Worm (Caenorhabditis elegans) whole organism, mixed stage, embryonic: ENCODE results near the gene T10B10.4.

Experiments
- M03D4.4 ChIP-seq: sonication (generic microtip); optimal IDR thresholded peaks from 2 replicates; lab custom pipeline; 2017; ENCODE audit warnings: mild to moderate bottlenecking, missing genetic modification characterization, missing compliant biosample characterization
- blmp-1 ChIP-seq: fragments of 150-350 bp; optimal IDR thresholded peaks from 2 replicates; lab custom pipeline; 2014; ENCODE audit warnings: missing biosample characterization, missing genetic modification characterization
- ces-1 ChIP-seq: fragments of 150-350 bp; optimal IDR thresholded peaks from 2 replicates; lab custom pipeline; 2014; ENCODE audit warnings: missing biosample characterization, missing genetic modification reagents, missing genetic modification characterization
- elt-1 ChIP-seq: sonication (generic microtip); optimal IDR thresholded peaks from 2 replicates; lab custom pipeline; 2017; ENCODE audit warnings: missing genetic modification characterization, mild to moderate bottlenecking, missing compliant biosample characterization, antibody characterized with exemption, moderate library complexity, borderline replicate concordance; ENCODE audit not compliant: insufficient read depth
- flh-1 ChIP-seq: fragments of 200-800 bp; sonication (Bioruptor generic); optimal IDR thresholded peaks from 2 replicates; lab custom pipeline; 2018; ENCODE audit warnings: mild to moderate bottlenecking, missing genetic modification characterization, moderate library complexity, missing compliant biosample characterization
- hlh-1 ChIP-seq: fragments of 150-350 bp; optimal IDR thresholded peaks from 2 replicates; lab custom pipeline; 2014; ENCODE audit warnings: missing biosample characterization, missing genetic modification reagents, missing genetic modification characterization
- mep-1 ChIP-seq: fragments of 150-350 bp; optimal IDR thresholded peaks from 2 replicates; lab custom pipeline; 2017; ENCODE audit warnings: missing biosample characterization, missing genetic modification reagents, missing genetic modification characterization, inconsistent platforms
- nhr-2 ChIP-seq: fragments of 150-350 bp; optimal IDR thresholded peaks from 2 replicates; lab custom pipeline; 2014; ENCODE audit warnings: missing biosample characterization, missing genetic modification characterization
- nhr-28 ChIP-seq: fragments of 150-350 bp; optimal IDR thresholded peaks from 2 replicates; lab custom pipeline; 2014; ENCODE audit warnings: missing biosample characterization, missing genetic modification characterization
- nhr-76 ChIP-seq: sonication (generic microtip); optimal IDR thresholded peaks from 2 replicates; lab custom pipeline; 2017; ENCODE audit warnings: missing biosample characterization, missing genetic modification characterization
- pha-4 ChIP-seq: fragments of 150-350 bp; optimal IDR thresholded peaks from 2 replicates; lab custom pipeline; 2018; ENCODE audit warnings: missing biosample characterization, missing genetic modification reagents, missing genetic modification characterization
- unc-39 ChIP-seq: fragments of 150-350 bp; optimal IDR thresholded peaks from 2 replicates; lab custom pipeline; 2014; ENCODE audit warnings: missing biosample characterization, missing genetic modification characterization
- unc-62 ChIP-seq: fragments of 150-350 bp; optimal IDR thresholded peaks from 2 replicates; lab custom pipeline; 2014; ENCODE audit warnings: missing biosample characterization, missing genetic modification reagents, missing genetic modification characterization
- ztf-11 ChIP-seq: fragments of 150-350 bp; optimal IDR thresholded peaks from 2 replicates; lab custom pipeline; 2014; ENCODE audit warnings: missing biosample characterization, missing genetic modification characterization

DNA sequence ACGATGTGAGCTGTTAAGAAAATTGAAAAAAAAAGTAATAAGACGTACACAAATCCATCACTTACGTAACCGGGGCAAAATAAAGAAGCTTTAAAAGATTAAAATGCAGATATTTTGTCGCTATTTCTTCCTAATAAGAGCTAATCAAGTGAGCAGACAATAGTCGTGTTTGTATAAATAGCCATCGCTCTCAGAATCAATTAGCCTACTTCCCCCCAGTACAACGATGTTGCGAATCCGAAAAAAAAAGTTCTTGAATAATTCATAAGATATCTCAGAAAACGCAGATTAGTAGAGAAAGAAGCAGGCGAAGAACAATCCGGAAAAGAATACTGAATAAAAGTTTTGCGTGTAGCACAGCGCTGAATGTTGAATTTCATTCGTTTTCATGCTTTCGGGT, 25.3 kb downstream of the T10B10.4 start:
- TF ChIP-seq unc-62 (GFP tag; lab: Kevin White, UChicago), result no peak
- TF ChIP-seq elt-1, result no peak
- TF ChIP-seq M03D4.4 (tag; lab: Kevin White, UChicago), result no peak
- TF ChIP-seq mep-1 (tag; lab: Kevin White, UChicago), result no peak
- TF ChIP-seq pha-4 (tag; lab: Kevin White, UChicago), result no peak
- TF ChIP-seq nhr-76 (tag; lab: Kevin White, UChicago), result no peak
- no peak for TF ChIP-seq nhr-2 (tag; lab: Kevin White, UChicago)
- TF ChIP-seq hlh-1 (tag; lab: Kevin White, UChicago), result no peak
- no peak for TF ChIP-seq ces-1 (GFP tag; lab: Kevin White, UChicago)
- TF ChIP-seq ztf-11, result no peak
- no peak for TF ChIP-seq blmp-1 (tag; lab: Kevin White, UChicago)
- TF ChIP-seq flh-1, result no peak
- no peak for TF ChIP-seq nhr-28 (tag; lab: Kevin White, UChicago)
- TF ChIP-seq unc-39 (tag; lab: Kevin White, UChicago), result no peak
